Fruit fly (Drosophila melanogaster): ENCODE measurements around the gene CG12375.

The CG12375 gene

DNA sequence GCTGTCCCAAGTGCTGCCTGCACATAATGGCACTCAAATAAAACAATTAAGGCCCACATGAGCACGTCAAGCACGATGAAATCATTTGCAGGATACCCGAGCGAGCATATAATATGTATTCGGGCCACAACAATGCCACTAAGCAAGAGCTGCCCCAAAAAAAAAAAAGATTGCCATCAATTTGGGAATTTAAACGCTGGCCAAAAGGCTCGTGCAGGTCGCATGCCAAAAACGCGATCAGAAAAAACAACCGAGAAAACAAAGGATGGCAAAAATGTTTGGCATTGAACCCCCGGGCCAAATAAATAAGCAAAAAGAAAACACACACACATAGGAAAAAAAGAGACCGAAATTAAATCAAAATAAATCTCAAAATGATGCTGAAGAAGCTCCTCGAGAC, 16.1 kb upstream of the CG12375 start:
- no peak for TF ChIP-seq CG12605 (GFP tag; IDR thresholded peaks at IDR 0.05)
- no peak for TF ChIP-seq EcR (GFP tag; optimal IDR thresholded peaks at IDR 0.05)
- no peak for TF ChIP-seq Pif1B (GFP tag; optimal IDR thresholded peaks at IDR 0.05)
- no peak for TF ChIP-seq CG10348 (GFP tag; IDR thresholded peaks at IDR 0.05)
- TF ChIP-seq Pif1A (GFP tag; optimal IDR thresholded peaks at IDR 0.05), result no peak
- no peak for TF ChIP-seq CG8301 (tag; optimal IDR thresholded peaks at IDR 0.05)
- TF ChIP-seq fd96Ca (GFP tag; IDR thresholded peaks at IDR 0.05), result no peak

DNA sequence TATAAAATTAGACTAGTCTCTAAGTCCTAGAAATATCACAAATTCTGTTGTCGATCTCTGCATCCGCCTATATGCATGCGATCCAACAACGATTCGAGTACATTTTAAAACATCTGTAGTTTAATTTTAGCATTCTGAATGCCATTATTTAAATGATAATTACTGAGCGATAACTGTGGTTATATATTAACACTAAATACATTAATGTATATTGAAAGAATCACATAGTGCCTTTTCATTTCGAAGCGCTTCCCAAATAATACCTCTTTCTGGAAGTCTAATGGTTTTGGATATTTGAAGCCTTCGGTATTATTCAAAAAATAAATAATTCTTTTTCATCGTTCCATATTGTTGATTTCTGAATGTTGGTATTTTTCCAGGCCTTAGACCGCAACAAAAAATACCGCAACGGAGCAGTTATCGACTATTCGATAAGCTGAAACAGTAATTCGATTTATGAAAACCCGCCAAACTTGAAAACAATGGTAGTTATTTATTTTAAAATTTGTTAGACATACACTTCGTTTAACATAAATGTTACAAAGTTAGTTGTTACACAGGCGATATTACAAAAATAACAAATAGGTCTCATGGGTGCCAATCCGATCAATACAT, 7.2 kb upstream of the CG12375 start:
- no peak for TF ChIP-seq CG15710 (tag; optimal IDR thresholded peaks at IDR 0.05)
- no peak for TF ChIP-seq Pif1A (GFP tag; optimal IDR thresholded peaks at IDR 0.05)
- no peak for TF ChIP-seq CG8159 (tag; optimal IDR thresholded peaks at IDR 0.05)
- TF ChIP-seq Snoo (tag; optimal IDR thresholded peaks at IDR 0.05), result no peak
- TF ChIP-seq CG12605 (GFP tag; IDR thresholded peaks at IDR 0.05), result no peak
- TF ChIP-seq CG9948 (tag; optimal IDR thresholded peaks at IDR 0.05), result no peak
- no peak for TF ChIP-seq rn (GFP tag; IDR thresholded peaks at IDR 0.05)
- TF ChIP-seq CG13204 (GFP tag; optimal IDR thresholded peaks at IDR 0.05), result no peak
- no peak for TF ChIP-seq EcR (GFP tag; optimal IDR thresholded peaks at IDR 0.05)
- no peak for TF ChIP-seq CG34367 (tag; optimal IDR thresholded peaks at IDR 0.05)

DNA sequence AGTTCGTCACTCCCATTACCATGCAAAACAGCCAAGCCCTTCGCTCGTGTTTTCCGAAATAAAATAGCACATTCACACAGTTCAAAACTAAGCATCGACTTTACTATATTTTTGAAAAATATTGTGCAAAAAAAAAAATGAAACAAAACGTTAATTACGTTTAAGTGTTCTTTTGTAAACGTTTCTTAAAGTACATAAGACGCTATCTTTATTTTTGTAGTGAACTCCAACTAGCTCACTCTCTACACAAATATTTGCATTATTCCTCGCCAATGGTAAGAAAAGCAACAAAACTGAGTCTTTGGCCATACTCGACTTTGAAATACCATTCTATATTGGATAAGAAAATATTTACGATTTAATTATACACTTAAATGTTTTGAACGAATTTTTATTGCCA, 4.0 kb upstream of the CG12375 start:
- TF ChIP-seq Pif1A (GFP tag; optimal IDR thresholded peaks at IDR 0.05), result no peak

DNA sequence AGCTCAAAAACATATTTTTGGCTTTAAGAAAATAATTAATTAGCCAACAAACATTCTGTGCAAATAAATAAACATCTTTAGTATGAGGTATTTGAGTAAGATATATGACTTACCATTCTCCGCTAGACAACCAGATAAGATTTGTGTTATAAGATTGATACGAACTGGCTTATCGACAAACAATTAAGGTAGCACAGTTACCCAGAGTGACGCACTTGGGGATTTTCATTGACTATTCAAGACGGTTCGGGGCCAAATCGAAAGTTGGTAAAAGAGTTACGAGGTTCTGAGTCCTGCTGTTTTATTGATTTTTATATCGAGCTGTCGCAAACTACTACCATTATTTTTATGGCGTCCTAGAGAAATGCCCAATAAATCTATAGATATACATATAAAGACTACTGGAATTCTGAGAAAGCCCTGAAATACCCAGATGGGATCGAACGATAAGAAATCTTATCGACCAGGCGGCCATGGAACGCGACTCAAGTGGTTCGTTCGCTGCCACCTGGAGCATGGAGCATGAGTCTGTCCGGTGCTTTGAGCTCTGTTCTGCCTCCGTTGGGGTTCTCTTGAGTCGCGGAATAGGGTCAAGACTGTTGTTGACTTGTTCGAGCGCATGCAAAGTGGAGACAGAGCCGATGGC, 3.4 kb upstream of the CG12375 start:
- TF ChIP-seq CG13204 (GFP tag; optimal IDR thresholded peaks at IDR 0.05) (no peak), CG32121 (GFP tag; IDR thresholded peaks at IDR 0.05) (no peak), EcR (GFP tag; optimal IDR thresholded peaks at IDR 0.05) (peak; percentile 59)

DNA sequence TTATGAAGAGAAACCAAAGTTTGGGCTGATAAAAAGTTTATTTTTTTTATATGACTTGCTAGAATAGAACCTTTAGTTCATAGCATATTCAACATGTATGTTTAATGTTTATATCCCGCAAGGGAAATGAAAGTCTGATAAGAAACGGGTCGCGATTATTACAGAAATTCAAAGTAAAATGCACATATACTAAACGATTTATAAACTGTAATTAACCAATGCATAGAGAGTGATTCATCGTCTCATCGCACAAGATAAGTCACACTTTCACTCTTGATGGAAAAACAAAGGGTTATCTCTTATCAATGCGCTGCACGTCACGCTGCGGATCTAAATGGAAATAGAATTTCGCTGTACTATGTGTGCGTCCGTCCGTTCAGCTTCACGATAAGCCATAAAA, 2.2 kb upstream of the CG12375 start:
- TF ChIP-seq CG8301 (tag; optimal IDR thresholded peaks at IDR 0.05), result no peak
- TF ChIP-seq CG4496 (GFP tag; IDR thresholded peaks at IDR 0.05), result 0 out of 3 replicates have a peak, but pooled peaks have one; percentile 6
- TF ChIP-seq CG34367 (tag; optimal IDR thresholded peaks at IDR 0.05), result no peak

DNA sequence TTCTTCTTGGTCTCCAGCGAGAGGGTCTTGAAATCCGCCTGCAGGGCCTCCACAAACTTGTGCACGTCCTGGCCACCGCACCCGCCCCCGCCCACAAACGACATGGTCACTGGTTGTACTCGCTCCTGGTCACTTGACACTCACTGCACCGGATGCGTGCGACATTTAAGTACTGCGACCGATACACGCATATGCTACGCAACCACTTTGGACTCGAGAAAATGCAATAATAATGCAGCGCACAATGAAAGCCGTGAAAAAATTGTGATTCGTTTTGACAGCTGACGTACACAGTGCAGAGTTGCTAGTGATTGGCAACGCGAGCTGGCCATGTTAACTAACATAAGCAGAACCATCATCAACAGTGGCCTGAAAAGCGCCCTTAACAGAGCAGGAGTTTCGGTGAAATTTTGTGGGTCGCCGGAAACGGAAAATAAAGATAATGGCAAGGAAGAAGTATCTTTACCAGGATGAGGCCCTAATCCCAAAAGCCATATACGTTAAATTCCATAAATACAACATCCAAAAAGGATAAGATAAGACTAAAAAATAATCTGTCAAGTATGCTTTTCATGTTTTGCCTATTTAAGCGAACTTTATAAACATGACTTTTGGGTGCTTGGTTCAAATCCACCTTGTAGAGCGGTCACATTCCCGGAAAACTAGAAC, 2.8 kb downstream of the CG12375 start, which contains the start of the genes mon2 and CG8673:
Gene mon2 (minus strand): TSS at position 300 of the 669 bp plus-strand sequence.
Gene CG8673 (plus strand): TSS at position 619 of the 669 bp plus-strand sequence.
- TF ChIP-seq D1 (tag; optimal IDR thresholded peaks at IDR 0.05) (no peak), CG9948 (tag; optimal IDR thresholded peaks at IDR 0.05) (no peak), CG34367 (tag; optimal IDR thresholded peaks at IDR 0.05) (no peak), EcR (GFP tag; optimal IDR thresholded peaks at IDR 0.05) (no peak)

DNA sequence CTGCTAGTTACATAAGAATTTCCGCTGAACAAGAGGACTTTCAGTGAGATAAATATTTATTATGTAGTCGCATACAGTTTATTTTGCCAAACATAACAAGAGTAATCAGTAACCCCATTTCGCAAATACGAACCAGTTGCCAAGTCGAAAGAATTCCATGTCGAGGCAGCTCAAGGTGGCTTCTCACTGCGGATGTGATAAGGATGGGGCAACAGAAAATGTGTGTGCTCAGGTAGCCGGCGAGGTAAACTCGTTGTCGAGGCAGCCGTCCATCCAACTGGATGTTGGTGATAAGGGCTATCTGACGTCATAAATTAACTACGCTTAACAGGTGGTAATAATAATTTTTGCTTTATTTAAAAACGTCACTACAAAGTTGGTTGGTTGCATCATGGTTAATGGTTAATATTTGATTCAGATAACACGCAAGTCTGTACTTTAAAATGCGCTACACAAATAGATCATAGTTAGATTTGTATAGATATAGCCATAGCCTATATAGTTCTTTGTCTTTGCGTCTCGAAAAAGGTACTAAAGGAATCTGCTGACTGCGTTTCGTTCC, 10.0 kb downstream of the CG12375 start:
- TF ChIP-seq CG9948 (tag; optimal IDR thresholded peaks at IDR 0.05) (no peak), CG32121 (GFP tag; IDR thresholded peaks at IDR 0.05) (no peak), CG8301 (tag; optimal IDR thresholded peaks at IDR 0.05) (no peak), Ets98B (GFP tag; IDR thresholded peaks at IDR 0.05) (no peak), fd96Ca (GFP tag; IDR thresholded peaks at IDR 0.05) (no peak), EcR (GFP tag; optimal IDR thresholded peaks at IDR 0.05) (no peak), CG17806 (tag; optimal IDR thresholded peaks at IDR 0.05) (no peak), CG14655 (GFP tag; optimal IDR thresholded peaks at IDR 0.05) (no peak), CG4496 (GFP tag; IDR thresholded peaks at IDR 0.05) (no peak), CG34367 (tag; optimal IDR thresholded peaks at IDR 0.05) (no peak), D1 (tag; optimal IDR thresholded peaks at IDR 0.05) (no peak), CG12605 (GFP tag; IDR thresholded peaks at IDR 0.05) (no peak), CG13204 (GFP tag; optimal IDR thresholded peaks at IDR 0.05) (no peak), Pif1B (GFP tag; optimal IDR thresholded peaks at IDR 0.05) (no peak), gl (tag; optimal IDR thresholded peaks at IDR 0.05) (no peak), Snoo (tag; optimal IDR thresholded peaks at IDR 0.05) (no peak), rn (GFP tag; IDR thresholded peaks at IDR 0.05) (no peak), CG10348 (GFP tag; IDR thresholded peaks at IDR 0.05) (no peak), Pif1A (GFP tag; optimal IDR thresholded peaks at IDR 0.05) (no peak)
